Worm (Caenorhabditis elegans) whole organism, L2 larva: Measurements from ENCODE around the gene T25B6.4.

Experiments used
- ceh-16 ChIP-seq: fragments of 150-350 bp; optimal IDR thresholded peaks from 2 replicates; lab custom pipeline; 2014; ENCODE audit warnings: missing biosample characterization, missing genetic modification characterization
- nhr-12 ChIP-seq: fragments of 150-350 bp; optimal IDR thresholded peaks from 2 replicates; lab custom pipeline; 2014; ENCODE audit warnings: missing biosample characterization, missing genetic modification characterization
- nhr-77 ChIP-seq: fragments of 150-350 bp; optimal IDR thresholded peaks from 2 replicates; lab custom pipeline; 2014; ENCODE audit warnings: missing biosample characterization, missing genetic modification characterization
- unc-39 ChIP-seq: fragments of 150-350 bp; optimal IDR thresholded peaks from 2 replicates; lab custom pipeline; 2014; ENCODE audit warnings: missing biosample characterization, missing genetic modification characterization
- unc-55 ChIP-seq: fragments of 150-350 bp; sonication (generic microtip); optimal IDR thresholded peaks from 3 replicates; lab custom pipeline; 2014; ENCODE audit warnings: missing biosample characterization, missing genetic modification reagents, missing genetic modification characterization
- unc-62 ChIP-seq: fragments of 150-350 bp; optimal IDR thresholded peaks from 2 replicates; lab custom pipeline; 2014; ENCODE audit warnings: missing biosample characterization, missing genetic modification reagents, missing genetic modification characterization

DNA sequence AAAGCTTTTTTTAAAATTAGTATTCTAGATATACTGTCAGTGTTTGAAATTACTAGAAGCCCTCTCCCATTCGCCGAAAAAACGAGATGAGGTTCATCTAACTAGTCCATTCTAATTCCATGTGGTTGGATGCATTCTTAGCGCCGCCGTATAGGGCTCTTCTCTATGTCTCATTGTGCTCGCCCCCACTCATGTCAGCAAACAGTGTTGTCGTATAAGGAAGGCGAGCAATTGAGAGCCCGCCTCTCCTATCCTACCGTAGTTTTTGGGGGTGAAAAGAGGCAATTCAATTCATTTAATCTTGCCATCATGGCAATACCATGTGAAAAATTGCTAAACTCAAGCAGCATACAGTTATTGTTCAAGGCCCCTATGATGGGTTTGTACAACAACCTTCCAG, 33.1 kb downstream of the T25B6.4 start, which contains the start of gene F47E1.20:
- no peak for TF ChIP-seq unc-62 (GFP tag; lab: Kevin White, UChicago)
- no peak for TF ChIP-seq nhr-77
- TF ChIP-seq unc-39 (tag; lab: Kevin White, UChicago), result no peak
- TF ChIP-seq unc-55, result no peak
- no peak for TF ChIP-seq nhr-12 (tag; lab: Kevin White, UChicago)
- no peak for TF ChIP-seq ceh-16 (tag; lab: Kevin White, UChicago)
